Fruit fly (Drosophila melanogaster): ENCODE results near the gene CG46468.

CG46468 gene

DNA sequence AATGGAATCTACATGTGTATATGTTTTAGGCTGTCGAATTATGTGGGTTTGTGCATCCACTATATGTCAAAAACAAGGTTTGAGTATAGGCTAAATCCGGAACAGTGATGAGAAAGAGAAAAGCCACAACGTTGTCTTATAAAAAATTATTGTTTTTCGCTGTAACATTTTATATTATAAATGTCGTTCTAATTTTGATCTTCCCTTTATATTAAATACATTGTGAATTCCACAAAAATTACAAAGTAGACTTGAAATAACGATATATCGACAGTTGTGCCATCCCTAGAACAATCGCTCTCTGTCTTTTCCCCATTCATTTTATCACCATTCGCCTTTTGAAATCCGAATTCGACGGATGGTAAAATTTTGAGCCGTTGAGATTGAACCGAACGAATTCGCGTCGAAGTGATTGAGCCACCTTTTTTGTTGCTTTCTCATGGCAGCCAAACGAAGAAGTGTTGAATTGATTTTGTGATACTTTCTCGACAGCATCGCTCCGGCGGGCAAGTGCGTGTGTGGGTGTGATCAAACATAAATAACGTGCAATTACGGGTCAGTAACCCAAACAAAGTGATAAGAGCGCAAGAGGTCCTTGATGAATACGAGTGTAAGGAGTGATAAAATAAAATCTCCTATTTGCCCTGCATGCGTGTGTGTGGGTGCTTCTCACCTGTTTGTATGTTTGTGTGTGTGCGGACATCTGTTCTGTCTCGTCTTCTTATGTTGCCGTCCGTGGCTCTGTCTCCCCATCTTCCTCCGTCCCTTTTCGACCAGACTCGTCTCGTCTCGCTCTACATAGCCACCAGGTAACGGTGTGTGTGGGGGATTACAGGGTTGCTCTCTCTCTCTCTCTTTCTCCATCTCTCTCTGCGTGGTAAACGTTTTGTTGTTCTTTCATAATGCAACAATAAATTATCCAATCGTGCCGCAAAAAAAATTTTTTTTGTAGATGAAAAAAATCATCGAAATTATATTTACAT lies 44.1 kb downstream of the CG46468 start, which contains the start of gene Oatp30B (continued):
- TF ChIP-seq CG10209 (GFP tag; optimal IDR thresholded peaks at IDR 0.05): peak; percentile 96
- TF ChIP-seq CG10654 (GFP tag; optimal IDR thresholded peaks at IDR 0.05): peak; percentile 97
- TF ChIP-seq onecut (GFP tag; IDR thresholded peaks at IDR 0.05): peak; percentile 92
- peak; percentile 89 for TF ChIP-seq ERR (GFP tag; optimal IDR thresholded peaks at IDR 0.05)
- TF ChIP-seq CG2678 (tag; optimal IDR thresholded peaks at IDR 0.05): peak; percentile 96
- peak; percentile 76 for TF ChIP-seq emc (GFP tag; optimal IDR thresholded peaks at IDR 0.05)
- TF ChIP-seq dpn (GFP tag; optimal IDR thresholded peaks at IDR 0.05): peak; percentile 96 to 98
- peak; percentile 92 for TF ChIP-seq Gug (GFP tag; IDR thresholded peaks at IDR 0.05)
- peak; percentile 100 for TF ChIP-seq CG13287 (GFP tag; IDR thresholded peaks at IDR 0.05; ENCODE audit: partially characterized antibody)
- TF ChIP-seq Fer3 (tag; optimal IDR thresholded peaks at IDR 0.05): peak; percentile 97
- TF ChIP-seq tio (GFP tag; optimal IDR thresholded peaks at IDR 0.05): peak; percentile 95
- TF ChIP-seq CG10462 (GFP tag; optimal IDR thresholded peaks at IDR 0.05): peak; percentile 94
- peak; percentile 92 for TF ChIP-seq en (GFP tag; optimal IDR thresholded peaks at IDR 0.05)
- peak; percentile 96 for TF ChIP-seq Awh (GFP tag; IDR thresholded peaks at IDR 0.05)
- peak; percentile 91 for TF ChIP-seq Mes4 (GFP tag; optimal IDR thresholded peaks at IDR 0.05)
- TF ChIP-seq gro (GFP tag; optimal IDR thresholded peaks at IDR 0.05): peak; percentile 96
- TF ChIP-seq Oaz (GFP tag; IDR thresholded peaks at IDR 0.05): peak; percentile 95
- TF ChIP-seq lola (GFP tag; optimal IDR thresholded peaks at IDR 0.05): peak in 1 of 3 experiments; percentile 96
- peak; percentile 97 for TF ChIP-seq otp (GFP tag; IDR thresholded peaks at IDR 0.05)
- peak; percentile 95 for TF ChIP-seq gsb (GFP tag; IDR thresholded peaks at IDR 0.05)
- peak; percentile 89 for TF ChIP-seq Sry-β (GFP tag; optimal IDR thresholded peaks at IDR 0.05)
- TF ChIP-seq dimm (GFP tag; IDR thresholded peaks at IDR 0.05): peak; percentile 93; the same call in 1 of the 2 replicates
- peak; percentile 96 for TF ChIP-seq MBD-R2 (GFP tag; IDR thresholded peaks at IDR 0.05)
- TF ChIP-seq tap (tag; optimal IDR thresholded peaks at IDR 0.05): peak; percentile 95
- peak; percentile 95 for TF ChIP-seq Nf-YA (GFP tag; IDR thresholded peaks at IDR 0.05)
- peak; percentile 16 to 97 for TF ChIP-seq bsh (GFP tag; optimal IDR thresholded peaks at IDR 0.05)
- TF ChIP-seq CG5245 (GFP tag; optimal IDR thresholded peaks at IDR 0.05): peak; percentile 96
- TF ChIP-seq CG15601 (tag; optimal IDR thresholded peaks at IDR 0.05): peak; percentile 95
- peak; percentile 98 for TF ChIP-seq Hr3 (GFP tag; optimal IDR thresholded peaks at IDR 0.05)
- peak; percentile 82 for TF ChIP-seq Deaf1 (tag; optimal IDR thresholded peaks at IDR 0.05)
- peak; percentile 95 for TF ChIP-seq trem (tag; optimal IDR thresholded peaks at IDR 0.05)
- peak; percentile 100 for TF ChIP-seq Dll (GFP tag; IDR thresholded peaks at IDR 0.05; ENCODE audit: partially characterized antibody)
- TF ChIP-seq wek (GFP tag; optimal IDR thresholded peaks at IDR 0.05): peak; percentile 73
- TF ChIP-seq ara (GFP tag; IDR thresholded peaks at IDR 0.05): peak; percentile 97
- TF ChIP-seq CG7271 (tag; optimal IDR thresholded peaks at IDR 0.05): peak; percentile 95
- peak; percentile 74 for TF ChIP-seq fd102C (GFP tag; optimal IDR thresholded peaks at IDR 0.05)
- TF ChIP-seq Stat92E (GFP tag; optimal IDR thresholded peaks at IDR 0.05): peak in 1 of 3 experiments; percentile 92
- peak; percentile 89 for TF ChIP-seq ATbp (GFP tag; optimal IDR thresholded peaks at IDR 0.05)
- TF ChIP-seq luna (GFP tag; optimal IDR thresholded peaks at IDR 0.05): peak; percentile 93
- peak; percentile 80 for TF ChIP-seq CG10321 (GFP tag; IDR thresholded peaks at IDR 0.05)
- TF ChIP-seq lab (GFP tag; optimal IDR thresholded peaks at IDR 0.05): peak; percentile 98
- TF ChIP-seq CG15514 (GFP tag; optimal IDR thresholded peaks at IDR 0.05): peak; percentile 94
- peak; percentile 95 for TF ChIP-seq CG11695 (GFP tag; IDR thresholded peaks at IDR 0.05)
- peak; percentile 97 for TF ChIP-seq CG18599 (GFP tag; optimal IDR thresholded peaks at IDR 0.05)
- peak; percentile 62 for TF ChIP-seq CG15073 (GFP tag; optimal IDR thresholded peaks at IDR 0.05)
- TF ChIP-seq CG34422 (GFP tag; IDR thresholded peaks at IDR 0.05): peak; percentile 97
- TF ChIP-seq CG12942 (GFP tag; optimal IDR thresholded peaks at IDR 0.05): peak; percentile 97
